Fruit fly (Drosophila melanogaster) whole organism, embryonic: ENCODE results near the gene fz4.

ENCODE experiments used
- Asciz ChIP-seq: fragments of 200-800 bp; sonication (Bioruptor generic); optimal IDR thresholded peaks from 2 replicates; lab custom pipeline; 2017; ENCODE audit warnings: missing biosample characterization, mild to moderate bottlenecking, missing genetic modification characterization, missing genetic modification reagents
- CG10209 ChIP-seq: fragments of 200-800 bp; sonication (Bioruptor generic); optimal IDR thresholded peaks from 3 replicates; lab custom pipeline; 2017; ENCODE audit warnings: missing biosample characterization, mild to moderate bottlenecking, missing genetic modification characterization, missing genetic modification reagents
- CG10321 ChIP-seq: fragments of 200-800 bp; sonication (Bioruptor generic); IDR thresholded peaks from 2 replicates; pipeline ENCODE4 v1.3.6; 2022; ENCODE audit warnings: missing biosample characterization, missing genetic modification characterization
- CG12236 ChIP-seq: fragments of 200-800 bp; sonication (Bioruptor generic); optimal IDR thresholded peaks from 2 replicates; lab custom pipeline; 2016; ENCODE audit warnings: missing biosample characterization, missing genetic modification characterization
- CG14050 ChIP-seq: fragments of 200-800 bp; sonication (Bioruptor generic); IDR thresholded peaks from 3 replicates; pipeline ENCODE4 v1.3.6; 2022; ENCODE audit warnings: missing biosample characterization, missing genetic modification characterization
- CG14710 ChIP-seq: fragments of 200-800 bp; sonication (Bioruptor generic); optimal IDR thresholded peaks from 3 replicates; lab custom pipeline; 2019; ENCODE audit warnings: missing biosample characterization, mild to moderate bottlenecking, missing genetic modification characterization, moderate library complexity
- CG15601 ChIP-seq: fragments of 200-800 bp; sonication (Bioruptor generic); optimal IDR thresholded peaks from 3 replicates; lab custom pipeline; 2019; ENCODE audit warnings: missing biosample characterization, mild to moderate bottlenecking, missing genetic modification characterization, moderate library complexity
- CG17361 ChIP-seq: fragments of 200-800 bp; sonication (Bioruptor generic); IDR thresholded peaks from 3 replicates; pipeline ENCODE4 v1.3.6; 2022; ENCODE audit warnings: missing biosample characterization, missing genetic modification characterization
- CG1832 ChIP-seq: fragments of 200-800 bp; sonication (Bioruptor generic); optimal IDR thresholded peaks from 2 replicates; lab custom pipeline; 2017; ENCODE audit warnings: missing biosample characterization, mild to moderate bottlenecking, missing genetic modification characterization, inconsistent platforms
- CG2199 ChIP-seq: fragments of 200-800 bp; sonication (Bioruptor generic); IDR thresholded peaks from 3 replicates; pipeline ENCODE4 v1.3.6; 2022; ENCODE audit warnings: missing biosample characterization, missing genetic modification characterization
- CG4360 ChIP-seq: fragments of 200-800 bp; sonication (Bioruptor generic); IDR thresholded peaks from 2 replicates; pipeline ENCODE4 v1.3.6; 2022; ENCODE audit warnings: missing biosample characterization, missing genetic modification characterization
- CG4404 ChIP-seq: fragments of 200-800 bp; sonication (Bioruptor generic); IDR thresholded peaks from 2 replicates; pipeline ENCODE4 v1.3.6; 2022; ENCODE audit warnings: missing biosample characterization, missing genetic modification characterization
- CG8478 ChIP-seq: fragments of >200 bp; optimal IDR thresholded peaks from 2 replicates; lab custom pipeline; 2018
- CG9437 ChIP-seq: fragments of 200-800 bp; sonication (Bioruptor generic); optimal IDR thresholded peaks from 2 replicates; lab custom pipeline; 2018; ENCODE audit warnings: missing biosample characterization, mild to moderate bottlenecking, missing genetic modification characterization
- CHES-1-like ChIP-seq: fragments of 200-800 bp; sonication (Bioruptor generic); optimal IDR thresholded peaks from 2 replicates; lab custom pipeline; 2016; ENCODE audit warnings: missing biosample characterization, missing genetic modification characterization
- CkIIα-i1 ChIP-seq: fragments of 200-800 bp; sonication (Bioruptor generic); IDR thresholded peaks from 2 replicates; pipeline ENCODE4 v1.3.6; 2022; ENCODE audit warnings: missing biosample characterization, missing genetic modification characterization
- D19B ChIP-seq: fragments of 200-800 bp; sonication (Bioruptor generic); optimal IDR thresholded peaks from 2 replicates; lab custom pipeline; 2017; ENCODE audit warnings: missing biosample characterization, mild to moderate bottlenecking, missing genetic modification characterization
- HLH3B ChIP-seq: fragments of 200-800 bp; sonication (Bioruptor generic); IDR thresholded peaks from 2 replicates; pipeline ENCODE4 v1.3.6; 2022; ENCODE audit warnings: missing biosample characterization, missing genetic modification characterization
- Hr3 ChIP-seq: fragments of 200-800 bp; sonication (Bioruptor generic); optimal IDR thresholded peaks from 3 replicates; lab custom pipeline; 2016; ENCODE audit warnings: missing biosample characterization, missing genetic modification characterization
- Hr39 ChIP-seq: fragments of >200 bp; optimal IDR thresholded peaks from 2 replicates; lab custom pipeline; 2017
- Mad ChIP-seq: fragments of 200-800 bp; sonication (Bioruptor generic); optimal IDR thresholded peaks from 2 replicates; lab custom pipeline; 2016; ENCODE audit warnings: missing biosample characterization, missing genetic modification characterization
- Med ChIP-seq: fragments of 200-800 bp; sonication (Bioruptor generic); peaks from one replicate; lab custom pipeline; 2016; ENCODE audit warnings: missing biosample characterization, missing genetic modification characterization, mild to moderate bottlenecking, inconsistent platforms, moderate library complexity
- Nf-YB ChIP-seq: fragments of 200-800 bp; sonication (Bioruptor generic); optimal IDR thresholded peaks from 3 replicates; lab custom pipeline; 2019; ENCODE audit warnings: missing biosample characterization, mild to moderate bottlenecking, missing genetic modification characterization, moderate library complexity
- Nf-YC ChIP-seq: fragments of 200-800 bp; optimal IDR thresholded peaks from 3 replicates; lab custom pipeline; 2019; ENCODE audit warnings: missing biosample characterization, mild to moderate bottlenecking, missing genetic modification characterization, moderate library complexity
- Oaz ChIP-seq: fragments of 200-800 bp; sonication (Bioruptor generic); IDR thresholded peaks from 2 replicates; pipeline ENCODE4 v1.3.6; 2022; ENCODE audit warnings: missing biosample characterization, missing genetic modification characterization
- Pdp1 ChIP-seq, 2 experiments: fragments of 200-800 bp; sonication (Bioruptor generic); optimal IDR thresholded peaks; 3 replicates each; lab custom pipeline; 2016; ENCODE audit warnings: missing biosample characterization in 2 of 2, missing genetic modification characterization in 2 of 2, mild to moderate bottlenecking in 1 of 2, moderate library complexity in 1 of 2
- Stat92E ChIP-seq, 3 experiments: fragments of >200 bp in 2 of 3; fragments of 200-800 bp in 1 of 3; sonication (Bioruptor generic) in 1 of 3; optimal IDR thresholded peaks; 2 replicates each; lab custom pipeline; 2017 to 2019; ENCODE audit warnings: missing biosample characterization in 3 of 3, missing genetic modification characterization in 3 of 3, mild to moderate bottlenecking in 1 of 3, moderate library complexity in 1 of 3
- ab ChIP-seq: fragments of 200-800 bp; sonication (Bioruptor generic); optimal IDR thresholded peaks from 2 replicates; lab custom pipeline; 2016; ENCODE audit warnings: missing biosample characterization, missing genetic modification characterization
- abd-A ChIP-seq: fragments of 200-800 bp; sonication (Bioruptor generic); optimal IDR thresholded peaks from 3 replicates; lab custom pipeline; 2019; ENCODE audit warnings: missing biosample characterization, mild to moderate bottlenecking, missing genetic modification characterization, moderate library complexity
- caup ChIP-seq: fragments of 200-800 bp; sonication (Bioruptor generic); optimal IDR thresholded peaks from 3 replicates; lab custom pipeline; 2017; ENCODE audit warnings: missing biosample characterization, mild to moderate bottlenecking, missing genetic modification characterization, moderate library complexity; ENCODE audit not compliant: severe bottlenecking
- cg ChIP-seq: fragments of 200-800 bp; sonication (Bioruptor generic); optimal IDR thresholded peaks from 3 replicates; lab custom pipeline; 2019; ENCODE audit warnings: missing biosample characterization, mild to moderate bottlenecking, missing genetic modification characterization, moderate library complexity
- chinmo ChIP-seq: fragments of 200-800 bp; sonication (Bioruptor generic); IDR thresholded peaks from 4 replicates; pipeline ENCODE4 v1.3.6; 2022; ENCODE audit warnings: missing biosample characterization, missing genetic modification characterization; ENCODE audit not compliant: partially characterized antibody
- crol ChIP-seq: fragments of 200-800 bp; sonication (Bioruptor generic); IDR thresholded peaks from 2 replicates; pipeline ENCODE4 v1.3.6; 2022; ENCODE audit warnings: missing biosample characterization, missing genetic modification characterization
- ems ChIP-seq: fragments of 200-800 bp; sonication (Bioruptor generic); optimal IDR thresholded peaks from 3 replicates; lab custom pipeline; 2016; ENCODE audit warnings: missing biosample characterization, missing genetic modification characterization
- eve ChIP-seq, 2 experiments: fragments of >200 bp; optimal IDR thresholded peaks; 2 replicates each; lab custom pipeline; 2017; ENCODE audit warnings: missing biosample characterization in 2 of 2, missing genetic modification characterization in 2 of 2
- ewg ChIP-seq: fragments of 200-800 bp; sonication (Bioruptor generic); optimal IDR thresholded peaks from 3 replicates; lab custom pipeline; 2017; ENCODE audit warnings: mild to moderate bottlenecking, missing biosample characterization, missing genetic modification reagents, missing genetic modification characterization
- fru ChIP-seq: fragments of >200 bp; optimal IDR thresholded peaks from 2 replicates; lab custom pipeline; 2017
- ftz-f1 ChIP-seq: fragments of 200-800 bp; sonication (Bioruptor generic); optimal IDR thresholded peaks from 2 replicates; lab custom pipeline; 2016; ENCODE audit warnings: missing biosample characterization, missing genetic modification characterization
- kay ChIP-seq: fragments of 200-800 bp; sonication (Bioruptor generic); optimal IDR thresholded peaks from 2 replicates; lab custom pipeline; 2016; ENCODE audit warnings: missing biosample characterization, missing genetic modification characterization
- nerfin-1 ChIP-seq: fragments of 200-800 bp; sonication (Bioruptor generic); optimal IDR thresholded peaks from 3 replicates; lab custom pipeline; 2019; ENCODE audit warnings: missing biosample characterization, mild to moderate bottlenecking, missing genetic modification characterization, moderate library complexity
- nmo ChIP-seq: fragments of 200-800 bp; sonication (Bioruptor generic); optimal IDR thresholded peaks from 2 replicates; lab custom pipeline; 2018; ENCODE audit warnings: missing biosample characterization, mild to moderate bottlenecking, missing genetic modification characterization, moderate library complexity
- odd ChIP-seq: fragments of 200-800 bp; sonication (Bioruptor generic); optimal IDR thresholded peaks from 2 replicates; lab custom pipeline; 2017; ENCODE audit warnings: missing biosample characterization, mild to moderate bottlenecking, missing genetic modification characterization
- pnt ChIP-seq: fragments of 200-800 bp; sonication (Bioruptor generic); optimal IDR thresholded peaks from 3 replicates; lab custom pipeline; 2016; ENCODE audit warnings: missing biosample characterization, missing genetic modification characterization
- seq ChIP-seq: fragments of 200-800 bp; sonication (Bioruptor generic); IDR thresholded peaks from 2 replicates; pipeline ENCODE4 v1.3.6; 2022; ENCODE audit warnings: missing biosample characterization, missing genetic modification characterization
- slbo ChIP-seq: fragments of 200-800 bp; sonication (Bioruptor generic); IDR thresholded peaks from 2 replicates; pipeline ENCODE4 v1.3.6; 2022; ENCODE audit warnings: missing biosample characterization, missing genetic modification characterization
- sr ChIP-seq: fragments of 200-800 bp; sonication (Bioruptor generic); IDR thresholded peaks from 3 replicates; pipeline ENCODE4 v1.3.6; 2022; ENCODE audit warnings: missing biosample characterization, missing genetic modification characterization
- twi ChIP-seq: fragments of 200-800 bp; optimal IDR thresholded peaks from 2 replicates; lab custom pipeline; 2019; ENCODE audit warnings: missing biosample characterization, mild to moderate bottlenecking, missing genetic modification characterization, moderate library complexity
- unc-4 ChIP-seq: fragments of 200-800 bp; sonication (Bioruptor generic); IDR thresholded peaks from 2 replicates; pipeline ENCODE4 v1.3.6; 2022; ENCODE audit warnings: missing biosample characterization, missing genetic modification characterization; ENCODE audit not compliant: partially characterized antibody
- zfh1 ChIP-seq: fragments of 200-800 bp; sonication (Bioruptor generic); IDR thresholded peaks from 3 replicates; pipeline ENCODE4 v1.3.6; 2022; ENCODE audit warnings: missing biosample characterization, missing genetic modification characterization

fz4 gene

dm6 chrX:7110890-7111289 lies 769 bp upstream of the fz4 start:
- TF ChIP-seq Pdp1 (GFP tag; optimal IDR thresholded peaks at IDR 0.05; lab: Kevin White, UChicago) (no peak), CG1832 (GFP tag; lab: Kevin White, UChicago) (peak; percentile 76), abd-A (tag; lab: Kevin White, UChicago) (peak; percentile 48), CG9437 (GFP tag; lab: Kevin White, UChicago) (peak; percentile 15), CG14050 (GFP tag; lab: Robert Waterston, UW) (no peak), Stat92E (GFP tag; optimal IDR thresholded peaks at IDR 0.05; lab: Kevin White, UChicago) (no peak), cg (GFP tag; lab: Kevin White, UChicago) (peak; percentile 80), odd (GFP tag; lab: Kevin White, UChicago) (no peak), CG8478 (lab: Kevin White, UChicago) (peak; percentile 17), Nf-YC (tag; lab: Kevin White, UChicago) (peak; percentile 94), HLH3B (GFP tag; lab: Robert Waterston, UW) (0 out of 2 replicates have a peak, but pooled peaks have one; percentile 9), Hr39 (no peak), Med (GFP tag; lab: Kevin White, UChicago) (peak; percentile 59), pnt (GFP tag; lab: Kevin White, UChicago) (no peak), Nf-YB (peak; percentile 90), seq (GFP tag; lab: Robert Waterston, UW) (peak; percentile 82), Mad (GFP tag; lab: Kevin White, UChicago) (no peak), CG17361 (GFP tag; lab: Robert Waterston, UW) (no peak), Oaz (no peak), twi (tag; lab: Kevin White, UChicago) (peak; percentile 69), Asciz (GFP tag; lab: Kevin White, UChicago) (no peak), ewg (GFP tag; lab: Kevin White, UChicago) (peak; percentile 78), CG10321 (GFP tag; lab: Robert Waterston, UW) (peak; percentile 77), CG4404 (GFP tag; lab: Robert Waterston, UW) (no peak), CG4360 (GFP tag; lab: Robert Waterston, UW) (peak; percentile 68)

dm6 chrX:7105533-7105932 lies 4.6 kb downstream of the fz4 start:
- TF ChIP-seq crol = peak; percentile 77
- TF ChIP-seq D19B (GFP tag; lab: Kevin White, UChicago) = no peak
- TF ChIP-seq ems (GFP tag; lab: Kevin White, UChicago) = no peak
- TF ChIP-seq ftz-f1 (GFP tag; lab: Kevin White, UChicago) = peak; percentile 11
- no peak for TF ChIP-seq CG2199 (GFP tag; lab: Robert Waterston, UW)
- TF ChIP-seq Pdp1 (GFP tag; optimal IDR thresholded peaks at IDR 0.05; lab: Kevin White, UChicago) = no peak
- TF ChIP-seq fru (lab: Kevin White, UChicago) = no peak
- peak; percentile 51 for TF ChIP-seq kay (GFP tag; lab: Kevin White, UChicago)
- TF ChIP-seq ab (GFP tag; lab: Kevin White, UChicago) = no peak
- no peak for TF ChIP-seq ewg (GFP tag; lab: Kevin White, UChicago)
- no peak for TF ChIP-seq CG14710 (tag; lab: Kevin White, UChicago)
- no peak for TF ChIP-seq caup (GFP tag; lab: Kevin White, UChicago)

- no peak for TF ChIP-seq CkIIα-i1
- TF ChIP-seq CG12236 (GFP tag; lab: Kevin White, UChicago) = no peak
- no peak for TF ChIP-seq nerfin-1 (tag; lab: Kevin White, UChicago)
- TF ChIP-seq CG15601 (tag; lab: Kevin White, UChicago) = peak; percentile 11
- TF ChIP-seq nmo (GFP tag; lab: Kevin White, UChicago) = peak; percentile 65
- TF ChIP-seq CG10209 = peak; percentile 16
- TF ChIP-seq slbo (GFP tag; lab: Robert Waterston, UW) = peak; percentile 53; the same call in 1 of the 2 replicates
- TF ChIP-seq CHES-1-like (GFP tag; lab: Kevin White, UChicago) = no peak
- no peak for TF ChIP-seq sr (GFP tag; lab: Robert Waterston, UW)
- peak; percentile 25 for TF ChIP-seq Hr3 (GFP tag; lab: Kevin White, UChicago)
- TF ChIP-seq zfh1 (GFP tag; lab: Robert Waterston, UW) = no peak
- no peak for TF ChIP-seq eve (GFP tag; optimal IDR thresholded peaks at IDR 0.05; lab: Kevin White, UChicago)
- no peak for TF ChIP-seq unc-4 (GFP tag; lab: Robert Waterston, UW)
- no peak for TF ChIP-seq cg (GFP tag; lab: Kevin White, UChicago)
- no peak for TF ChIP-seq chinmo (GFP tag; lab: Robert Waterston, UW)
These were observed 5.6 kb downstream of the fz4 start, which contains the start of the genes CG4617 and CG8300 for dm6 chrX:7104400-7105068. Gene CG4617, minus strand, starts transcription at chrX:7104491. Gene CG8300, plus strand, starts transcription at chrX:7104885.
